Worm (Caenorhabditis elegans) whole organism, midembryonic: Measurements from ENCODE around the gene pax-3.

Experiments
- T22C8.4 ChIP-seq: fragments of 200-800 bp; sonication (Bioruptor generic); IDR thresholded peaks from 2 replicates; pipeline ENCODE4 v1.3.6; 2022; ENCODE audit warnings: missing genetic modification characterization, missing compliant biosample characterization
- cog-1 ChIP-seq: sonication (generic microtip); optimal IDR thresholded peaks from 2 replicates; lab custom pipeline; 2016; ENCODE audit warnings: missing genetic modification characterization, missing compliant biosample characterization
- flt-1 ChIP-seq: fragments of 200-800 bp; sonication (Bioruptor generic); IDR thresholded peaks from 2 replicates; pipeline ENCODE4 v1.3.6; 2022; ENCODE audit warnings: missing genetic modification characterization, missing compliant biosample characterization
- klf-2 ChIP-seq: fragments of 200-800 bp; sonication (Bioruptor generic); conservative IDR thresholded peaks from 2 replicates; pipeline ENCODE4 v1.3.6; 2022; ENCODE audit warnings: missing genetic modification reagents, missing genetic modification characterization, missing compliant biosample characterization
- med-1 ChIP-seq: sonication (generic microtip); optimal IDR thresholded peaks from 2 replicates; lab custom pipeline; 2017; ENCODE audit warnings: missing genetic modification characterization, mild to moderate bottlenecking, missing compliant biosample characterization, antibody characterized with exemption, missing genetic modification reagents; ENCODE audit not compliant: insufficient read depth
- ref-1 ChIP-seq: fragments of 200-800 bp; sonication (Bioruptor generic); conservative IDR thresholded peaks from 2 replicates; pipeline ENCODE4 v1.3.6; 2022; ENCODE audit warnings: missing genetic modification reagents, missing genetic modification characterization, missing compliant biosample characterization
- tab-1 ChIP-seq: fragments of 200-800 bp; sonication (Bioruptor generic); IDR thresholded peaks from 2 replicates; pipeline ENCODE4 v1.3.6; 2022; ENCODE audit warnings: missing genetic modification characterization, missing compliant biosample characterization
- ztf-23 ChIP-seq: fragments of 200-800 bp; sonication (Bioruptor generic); IDR thresholded peaks from 2 replicates; pipeline ENCODE4 v1.3.6; 2022; ENCODE audit warnings: missing genetic modification reagents, missing genetic modification characterization, missing compliant biosample characterization
- ztf-29 ChIP-seq: fragments of 200-800 bp; sonication (Bioruptor generic); IDR thresholded peaks from 2 replicates; pipeline ENCODE4 v1.3.6; 2022; ENCODE audit warnings: missing genetic modification reagents, missing genetic modification characterization, missing compliant biosample characterization

DNA sequence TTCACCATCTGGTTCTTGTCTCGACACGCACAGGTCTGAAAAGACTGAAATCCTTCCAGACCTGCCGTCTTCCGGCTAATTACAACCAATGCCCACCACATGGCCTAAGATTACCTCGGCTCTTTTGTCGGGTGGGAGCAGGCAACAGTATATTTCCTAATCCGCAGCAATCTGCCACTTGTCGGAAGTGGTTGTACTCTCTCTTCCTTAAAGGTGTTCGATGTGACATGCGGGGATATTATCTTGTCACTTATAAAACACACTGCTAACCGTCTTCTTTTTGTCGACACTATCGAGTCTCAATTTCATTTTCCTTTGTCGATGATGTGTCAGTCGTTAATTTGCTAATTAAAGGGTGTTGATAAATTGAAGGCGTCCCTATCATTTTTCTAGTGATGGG lies 2.3 kb upstream of the pax-3 start, which contains the start of gene F27E5.3:
- no peak for TF ChIP-seq ref-1 (GFP tag; lab: Robert Waterston, UW)
- no peak for TF ChIP-seq ztf-23 (GFP tag; lab: Robert Waterston, UW)
- no peak for TF ChIP-seq flt-1
- no peak for TF ChIP-seq med-1
- TF ChIP-seq ztf-29 (GFP tag; lab: Robert Waterston, UW): no peak
- TF ChIP-seq T22C8.4 (GFP tag; lab: Robert Waterston, UW): no peak
- TF ChIP-seq klf-2: no peak
- TF ChIP-seq tab-1 (GFP tag; lab: Robert Waterston, UW): no peak
- TF ChIP-seq cog-1 (tag; lab: Kevin White, UChicago): no peak
